Fruit fly (Drosophila melanogaster) whole organism, embryonic: ENCODE measurements around the gene RpL24.
A peak's percentile ranks its signal among the peaks of the same experiment; 100 is the strongest.

Source experiments
- Atf-2 ChIP-seq: fragments of 200-800 bp; sonication (Bioruptor generic); optimal IDR thresholded peaks from 2 replicates; lab custom pipeline; 2016; ENCODE audit warnings: missing biosample characterization, missing genetic modification characterization
- Atf3 ChIP-seq: fragments of 200-800 bp; sonication (Bioruptor generic); optimal IDR thresholded peaks from 3 replicates; lab custom pipeline; 2016; ENCODE audit warnings: missing biosample characterization, missing genetic modification characterization
- Atf6 ChIP-seq: fragments of 200-800 bp; sonication (Bioruptor generic); IDR thresholded peaks from 2 replicates; pipeline ENCODE4 v1.3.6; 2022; ENCODE audit warnings: missing biosample characterization, missing genetic modification characterization
- C15 ChIP-seq: fragments of 200-800 bp; sonication (Bioruptor generic); IDR thresholded peaks from 3 replicates; pipeline ENCODE4 v1.3.6; 2022; ENCODE audit warnings: missing biosample characterization, missing genetic modification characterization
- CG11456 ChIP-seq: fragments of 200-800 bp; sonication (Bioruptor generic); IDR thresholded peaks from 3 replicates; pipeline ENCODE4 v1.3.6; 2022; ENCODE audit warnings: missing biosample characterization, missing genetic modification characterization
- CG11504 ChIP-seq: fragments of 200-800 bp; sonication (Bioruptor generic); optimal IDR thresholded peaks from 3 replicates; lab custom pipeline; 2019; ENCODE audit warnings: missing biosample characterization, mild to moderate bottlenecking, missing genetic modification characterization, moderate library complexity
- CG11695 ChIP-seq: fragments of 200-800 bp; sonication (Bioruptor generic); IDR thresholded peaks from 3 replicates; pipeline ENCODE4 v1.3.6; 2022; ENCODE audit warnings: missing biosample characterization, missing genetic modification characterization
- CG12104 ChIP-seq: fragments of 200-800 bp; sonication (Bioruptor generic); optimal IDR thresholded peaks from 3 replicates; lab custom pipeline; 2016; ENCODE audit warnings: missing biosample characterization, missing genetic modification characterization
- CG12236 ChIP-seq: fragments of 200-800 bp; sonication (Bioruptor generic); optimal IDR thresholded peaks from 2 replicates; lab custom pipeline; 2016; ENCODE audit warnings: missing biosample characterization, missing genetic modification characterization
- CG12659 ChIP-seq: fragments of 200-800 bp; sonication (Bioruptor generic); optimal IDR thresholded peaks from 3 replicates; lab custom pipeline; 2017; ENCODE audit warnings: mild to moderate bottlenecking, missing biosample characterization, missing genetic modification reagents, missing genetic modification characterization
- CG13624 ChIP-seq: fragments of 200-800 bp; sonication (Bioruptor generic); optimal IDR thresholded peaks from 2 replicates; lab custom pipeline; 2016; ENCODE audit warnings: missing biosample characterization, missing genetic modification characterization
- CG15269 ChIP-seq: fragments of 200-800 bp; sonication (Bioruptor generic); optimal IDR thresholded peaks from 2 replicates; lab custom pipeline; 2018; ENCODE audit warnings: missing biosample characterization, mild to moderate bottlenecking, missing genetic modification characterization, moderate library complexity
- CG15479 ChIP-seq: fragments of 200-800 bp; sonication (Bioruptor generic); optimal IDR thresholded peaks from 3 replicates; lab custom pipeline; 2019; ENCODE audit warnings: missing biosample characterization, mild to moderate bottlenecking, missing genetic modification characterization, moderate library complexity
- CG17829 ChIP-seq: fragments of 200-800 bp; optimal IDR thresholded peaks from 2 replicates; lab custom pipeline; 2019; ENCODE audit warnings: missing biosample characterization, mild to moderate bottlenecking, missing genetic modification characterization, moderate library complexity
- CG31365 ChIP-seq: fragments of 200-800 bp; sonication (Bioruptor generic); optimal IDR thresholded peaks from 2 replicates; lab custom pipeline; 2018; ENCODE audit warnings: missing biosample characterization, mild to moderate bottlenecking, missing genetic modification characterization
- CG31388 ChIP-seq: fragments of 200-800 bp; sonication (Bioruptor generic); optimal IDR thresholded peaks from 2 replicates; lab custom pipeline; 2016; ENCODE audit warnings: missing biosample characterization, missing genetic modification characterization
- CG31441 ChIP-seq: fragments of 200-800 bp; sonication (Bioruptor generic); IDR thresholded peaks from 2 replicates; pipeline ENCODE4 v1.3.6; 2022; ENCODE audit warnings: missing biosample characterization, missing genetic modification characterization
- CG34422 ChIP-seq: fragments of 200-800 bp; sonication (Bioruptor generic); IDR thresholded peaks from 3 replicates; pipeline ENCODE4 v1.3.6; 2022; ENCODE audit warnings: missing biosample characterization, missing genetic modification characterization
- CG4328 ChIP-seq: fragments of 200-800 bp; sonication (Bioruptor generic); optimal IDR thresholded peaks from 3 replicates; lab custom pipeline; 2017; ENCODE audit warnings: missing biosample characterization, missing genetic modification reagents, missing genetic modification characterization
- CG5245 ChIP-seq: fragments of 200-800 bp; sonication (Bioruptor generic); optimal IDR thresholded peaks from 3 replicates; lab custom pipeline; 2016; ENCODE audit warnings: missing biosample characterization, missing genetic modification characterization
- CG6854 ChIP-seq: fragments of 200-800 bp; sonication (Bioruptor generic); optimal IDR thresholded peaks from 3 replicates; lab custom pipeline; 2017; ENCODE audit warnings: missing biosample characterization, mild to moderate bottlenecking, missing genetic modification characterization
- Dad ChIP-seq: fragments of 200-800 bp; sonication (Bioruptor generic); optimal IDR thresholded peaks from 3 replicates; lab custom pipeline; 2016; ENCODE audit warnings: missing biosample characterization, missing genetic modification characterization
- Dref ChIP-seq: fragments of 200-800 bp; sonication (Bioruptor generic); IDR thresholded peaks from 2 replicates; pipeline ENCODE4 v1.3.6; 2022; ENCODE audit warnings: missing biosample characterization, missing genetic modification characterization
- E2f2 ChIP-seq: fragments of 200-800 bp; sonication (Bioruptor generic); IDR thresholded peaks from 2 replicates; pipeline ENCODE4 v1.3.6; 2022; ENCODE audit warnings: missing biosample characterization, missing genetic modification characterization
- ERR ChIP-seq: fragments of 200-800 bp; sonication (Bioruptor generic); optimal IDR thresholded peaks from 2 replicates; lab custom pipeline; 2016; ENCODE audit warnings: missing biosample characterization, missing genetic modification characterization
- Ets97D ChIP-seq: fragments of 200-800 bp; sonication (Bioruptor generic); optimal IDR thresholded peaks from 3 replicates; lab custom pipeline; 2016; ENCODE audit warnings: missing biosample characterization, missing genetic modification characterization
- Nf-YA ChIP-seq: fragments of 200-800 bp; sonication (Bioruptor generic); IDR thresholded peaks from 2 replicates; pipeline ENCODE4 v1.3.6; 2022; ENCODE audit warnings: missing biosample characterization, missing genetic modification characterization
- Nf-YB ChIP-seq: fragments of 200-800 bp; sonication (Bioruptor generic); optimal IDR thresholded peaks from 3 replicates; lab custom pipeline; 2019; ENCODE audit warnings: missing biosample characterization, mild to moderate bottlenecking, missing genetic modification characterization, moderate library complexity
- Ravus ChIP-seq: fragments of 200-800 bp; sonication (Bioruptor generic); IDR thresholded peaks from 2 replicates; pipeline ENCODE4 v1.3.6; 2022; ENCODE audit warnings: missing biosample characterization, missing genetic modification characterization
- Sry-β ChIP-seq: fragments of 200-800 bp; sonication (Bioruptor generic); optimal IDR thresholded peaks from 2 replicates; lab custom pipeline; 2018; ENCODE audit warnings: missing biosample characterization, mild to moderate bottlenecking, missing genetic modification characterization, moderate library complexity
- Tbp ChIP-seq: fragments of >200 bp; optimal IDR thresholded peaks from 2 replicates; lab custom pipeline; 2018; ENCODE audit warnings: missing biosample characterization, missing genetic modification characterization
- Xbp1 ChIP-seq: fragments of 200-800 bp; sonication (Bioruptor generic); optimal IDR thresholded peaks from 3 replicates; lab custom pipeline; 2016; ENCODE audit warnings: missing biosample characterization, mild to moderate bottlenecking, missing genetic modification characterization
- Xrp1 ChIP-seq: fragments of 200-800 bp; sonication (Bioruptor generic); IDR thresholded peaks from 2 replicates; pipeline ENCODE4 v1.3.6; 2022; ENCODE audit warnings: missing biosample characterization, missing genetic modification characterization
- YL-1 ChIP-seq: fragments of 200-800 bp; sonication (Bioruptor generic); optimal IDR thresholded peaks from 3 replicates; lab custom pipeline; 2017; ENCODE audit warnings: missing biosample characterization, mild to moderate bottlenecking, missing genetic modification characterization
- ara ChIP-seq: fragments of 200-800 bp; sonication (Bioruptor generic); IDR thresholded peaks from 2 replicates; pipeline ENCODE4 v1.3.6; 2022; ENCODE audit warnings: missing biosample characterization, missing genetic modification characterization
- ase ChIP-seq: fragments of 200-800 bp; sonication (Bioruptor generic); IDR thresholded peaks from 3 replicates; pipeline ENCODE4 v1.3.6; 2022; ENCODE audit warnings: missing biosample characterization, missing genetic modification characterization
- bab2 ChIP-seq: fragments of 200-800 bp; sonication (Bioruptor generic); optimal IDR thresholded peaks from 2 replicates; lab custom pipeline; 2016; ENCODE audit warnings: missing biosample characterization, missing genetic modification characterization
- danr ChIP-seq: fragments of 200-800 bp; sonication (Bioruptor generic); IDR thresholded peaks from 2 replicates; pipeline ENCODE4 v1.3.6; 2022; ENCODE audit warnings: missing biosample characterization, missing genetic modification characterization
- dpn ChIP-seq, 2 experiments: fragments of 200-800 bp; sonication (Bioruptor generic); optimal IDR thresholded peaks; 3 replicates each; lab custom pipeline; 2016; ENCODE audit warnings: missing biosample characterization in 2 of 2, missing genetic modification characterization in 2 of 2
- grau ChIP-seq: fragments of 200-800 bp; optimal IDR thresholded peaks from 3 replicates; lab custom pipeline; 2019; ENCODE audit warnings: missing biosample characterization, mild to moderate bottlenecking, missing genetic modification characterization, moderate library complexity
- ham ChIP-seq: fragments of 200-800 bp; sonication (Bioruptor generic); IDR thresholded peaks from 2 replicates; pipeline ENCODE4 v1.3.6; 2022; ENCODE audit warnings: missing biosample characterization, missing genetic modification characterization
- lbe ChIP-seq: fragments of 200-800 bp; sonication (Bioruptor generic); optimal IDR thresholded peaks from 2 replicates; lab custom pipeline; 2016; ENCODE audit warnings: missing biosample characterization, mild to moderate bottlenecking, missing genetic modification characterization
- nerfin-1 ChIP-seq: fragments of 200-800 bp; sonication (Bioruptor generic); optimal IDR thresholded peaks from 3 replicates; lab custom pipeline; 2019; ENCODE audit warnings: missing biosample characterization, mild to moderate bottlenecking, missing genetic modification characterization, moderate library complexity
- nmo ChIP-seq: fragments of 200-800 bp; sonication (Bioruptor generic); optimal IDR thresholded peaks from 2 replicates; lab custom pipeline; 2018; ENCODE audit warnings: missing biosample characterization, mild to moderate bottlenecking, missing genetic modification characterization, moderate library complexity
- repo ChIP-seq: fragments of 200-800 bp; sonication (Bioruptor generic); optimal IDR thresholded peaks from 2 replicates; lab custom pipeline; 2016; ENCODE audit warnings: missing biosample characterization, missing genetic modification characterization
- sob ChIP-seq: fragments of 200-800 bp; sonication (Bioruptor generic); IDR thresholded peaks from 2 replicates; pipeline ENCODE4 v1.3.6; 2022; ENCODE audit warnings: missing biosample characterization, missing genetic modification characterization
- unc-4 ChIP-seq: fragments of 200-800 bp; sonication (Bioruptor generic); IDR thresholded peaks from 2 replicates; pipeline ENCODE4 v1.3.6; 2022; ENCODE audit warnings: missing biosample characterization, missing genetic modification characterization; ENCODE audit not compliant: partially characterized antibody
- vnd ChIP-seq: fragments of 200-800 bp; sonication (Bioruptor generic); IDR thresholded peaks from 3 replicates; pipeline ENCODE4 v1.3.6; 2022; ENCODE audit warnings: missing biosample characterization, missing genetic modification characterization; ENCODE audit not compliant: partially characterized antibody
- wek ChIP-seq: fragments of 200-800 bp; sonication (Bioruptor generic); optimal IDR thresholded peaks from 3 replicates; lab custom pipeline; 2018; ENCODE audit warnings: missing biosample characterization, mild to moderate bottlenecking, missing genetic modification characterization, moderate library complexity
- yki ChIP-seq: fragments of >200 bp; optimal IDR thresholded peaks from 3 replicates; lab custom pipeline; 2018
- zen ChIP-seq: fragments of 200-800 bp; sonication (Bioruptor generic); optimal IDR thresholded peaks from 3 replicates; lab custom pipeline; 2018; ENCODE audit warnings: missing biosample characterization, mild to moderate bottlenecking, missing genetic modification characterization, moderate library complexity
- zfh1 ChIP-seq: fragments of 200-800 bp; sonication (Bioruptor generic); IDR thresholded peaks from 3 replicates; pipeline ENCODE4 v1.3.6; 2022; ENCODE audit warnings: missing biosample characterization, missing genetic modification characterization

Gene RpL24

DNA sequence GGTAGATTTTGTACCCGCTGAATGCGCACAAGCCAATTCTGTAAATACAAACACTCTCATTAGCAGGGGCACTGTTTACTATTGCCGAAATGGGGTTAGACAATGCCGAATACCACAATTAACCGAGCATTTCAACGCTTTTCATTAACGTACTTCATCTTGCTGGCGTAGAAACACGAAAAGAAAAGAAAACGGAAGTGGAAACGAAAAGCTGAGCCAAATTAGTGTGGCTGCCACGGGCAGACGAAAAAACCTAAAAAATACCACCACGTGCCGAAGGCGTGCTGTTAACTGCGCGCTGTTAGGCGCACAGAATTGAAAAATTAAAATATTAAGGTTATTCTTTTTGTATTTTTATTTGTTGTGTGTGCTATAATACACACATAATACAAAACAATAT is at the start of gene RpL24 (continued):
- peak; percentile 94 for TF ChIP-seq CG11456 (GFP tag; lab: Robert Waterston, UW)
- TF ChIP-seq nmo (GFP tag; lab: Kevin White, UChicago), result peak; percentile 86
- peak; percentile 92 for TF ChIP-seq lbe (GFP tag; lab: Kevin White, UChicago)
- TF ChIP-seq wek (GFP tag; lab: Kevin White, UChicago), result peak; percentile 98
- TF ChIP-seq Sry-β (GFP tag; lab: Kevin White, UChicago), result peak; percentile 67
- peak; percentile 95 for TF ChIP-seq CG12659 (GFP tag; lab: Kevin White, UChicago)
- peak; percentile 42; the same call in 1 of the 2 replicates for TF ChIP-seq danr
- TF ChIP-seq CG12104 (GFP tag; lab: Kevin White, UChicago), result peak; percentile 91
- peak; percentile 39 for TF ChIP-seq CG31388 (GFP tag; lab: Kevin White, UChicago)
- TF ChIP-seq CG5245 (GFP tag; lab: Kevin White, UChicago), result peak; percentile 80
- TF ChIP-seq Atf-2, result peak; percentile 83
- TF ChIP-seq CG11695 (GFP tag; lab: Robert Waterston, UW), result peak; percentile 81
- TF ChIP-seq ERR (GFP tag; lab: Kevin White, UChicago), result peak; percentile 71
- TF ChIP-seq CG34422 (GFP tag; lab: Robert Waterston, UW), result peak; percentile 90; the same call in 2 of the 3 replicates
- TF ChIP-seq zfh1 (GFP tag; lab: Robert Waterston, UW), result peak; percentile 93
- no peak for TF ChIP-seq unc-4 (GFP tag; lab: Robert Waterston, UW)
- TF ChIP-seq Nf-YB, result peak; percentile 77
- peak; percentile 92 for TF ChIP-seq Dad (GFP tag; lab: Kevin White, UChicago)
- TF ChIP-seq E2f2 (GFP tag; lab: Robert Waterston, UW), result peak; percentile 82
- peak; percentile 85 for TF ChIP-seq nerfin-1 (tag; lab: Kevin White, UChicago)
- peak; percentile 88 for TF ChIP-seq CG31365 (tag; lab: Kevin White, UChicago)
- TF ChIP-seq CG12236, result peak; percentile 92
- no peak for TF ChIP-seq Tbp (GFP tag; lab: Kevin White, UChicago)
- TF ChIP-seq vnd (GFP tag; lab: Robert Waterston, UW), result no peak
- peak; percentile 17 for TF ChIP-seq CG15479 (GFP tag; lab: Kevin White, UChicago)
- TF ChIP-seq CG13624 (GFP tag; lab: Kevin White, UChicago), result peak; percentile 92
- peak; percentile 89 for TF ChIP-seq repo (GFP tag; lab: Kevin White, UChicago)
- peak; percentile 71; the same call in 1 of the 2 replicates for TF ChIP-seq ara (GFP tag; lab: Robert Waterston, UW)
- peak; percentile 22 for TF ChIP-seq Xrp1 (GFP tag; lab: Robert Waterston, UW)
- TF ChIP-seq CG17829 (tag; lab: Kevin White, UChicago), result peak; percentile 82
- TF ChIP-seq sob (GFP tag; lab: Robert Waterston, UW), result peak; percentile 92
- peak; percentile 60; the same call in 1 of the 2 replicates for TF ChIP-seq ham (GFP tag; lab: Robert Waterston, UW)
- TF ChIP-seq YL-1 (GFP tag; lab: Kevin White, UChicago), result peak; percentile 99
- peak; percentile 81 for TF ChIP-seq grau (tag; lab: Kevin White, UChicago)
- TF ChIP-seq CG6854, result peak; percentile 95
- TF ChIP-seq dpn (GFP tag; optimal IDR thresholded peaks at IDR 0.05; lab: Kevin White, UChicago), result peak; percentile 80 to 92
- TF ChIP-seq CG11504 (tag; lab: Kevin White, UChicago), result peak; percentile 82
- peak; percentile 47 for TF ChIP-seq bab2 (GFP tag; lab: Kevin White, UChicago)
- peak; percentile 82 for TF ChIP-seq CG15269 (tag; lab: Kevin White, UChicago)
- TF ChIP-seq CG4328 (GFP tag; lab: Kevin White, UChicago), result peak; percentile 95
- TF ChIP-seq Atf3 (GFP tag; lab: Kevin White, UChicago), result peak; percentile 72
- TF ChIP-seq Nf-YA (GFP tag; lab: Robert Waterston, UW), result peak; percentile 83
- peak; percentile 68; the same call in 2 of the 3 replicates for TF ChIP-seq C15 (GFP tag; lab: Robert Waterston, UW)
- peak; percentile 99 for TF ChIP-seq Ets97D (GFP tag; lab: Kevin White, UChicago)
- peak; percentile 90 for TF ChIP-seq Atf6 (GFP tag; lab: Robert Waterston, UW)
- no peak for TF ChIP-seq yki (lab: Kevin White, UChicago)
- TF ChIP-seq Ravus (GFP tag; lab: Robert Waterston, UW), result peak; percentile 40; the same call in 1 of the 2 replicates
- peak; percentile 87 for TF ChIP-seq Xbp1 (GFP tag; lab: Kevin White, UChicago)
- peak; percentile 31; the same call in 1 of the 2 replicates for TF ChIP-seq Dref
- TF ChIP-seq zen (tag; lab: Kevin White, UChicago), result peak; percentile 77
- peak; percentile 76; the same call in 2 of the 3 replicates for TF ChIP-seq ase
- peak; percentile 92 for TF ChIP-seq CG31441
